Worm (Caenorhabditis elegans) whole organism, L4 larva: ENCODE data around the gene R10H10.4.

Experiments used
- F37D6.2 ChIP-seq: sonication (generic microtip); optimal IDR thresholded peaks from 2 replicates; lab custom pipeline; 2016; ENCODE audit warnings: mild to moderate bottlenecking, missing genetic modification characterization, missing compliant biosample characterization
- T20F7.1 ChIP-seq: fragments of 200-800 bp; sonication (Bioruptor generic); optimal IDR thresholded peaks from 2 replicates; lab custom pipeline; 2018; ENCODE audit warnings: mild to moderate bottlenecking, missing genetic modification characterization, missing compliant biosample characterization
- T26A8.4 ChIP-seq: fragments of 200-800 bp; sonication (Bioruptor generic); IDR thresholded peaks from 2 replicates; pipeline ENCODE4 v1.3.6; 2022; ENCODE audit warnings: missing genetic modification characterization, missing compliant biosample characterization
- Y105C5A.15 ChIP-seq: fragments of 200-800 bp; sonication (Bioruptor generic); IDR thresholded peaks from 2 replicates; pipeline ENCODE4 v1.3.6; 2022; ENCODE audit warnings: missing genetic modification characterization, missing compliant biosample characterization
- ZK337.2 ChIP-seq: fragments of 200-800 bp; sonication (Bioruptor generic); IDR thresholded peaks from 2 replicates; pipeline ENCODE4 v1.3.6; 2022; ENCODE audit warnings: missing genetic modification reagents, missing genetic modification characterization, missing compliant biosample characterization
- ceh-28 ChIP-seq: fragments of 150-350 bp; optimal IDR thresholded peaks from 2 replicates; lab custom pipeline; 2014; ENCODE audit warnings: missing biosample characterization, missing genetic modification reagents, missing genetic modification characterization
- ctbp-1 ChIP-seq: fragments of 200-800 bp; sonication (Bioruptor generic); IDR thresholded peaks from 2 replicates; pipeline ENCODE4 v1.3.6; 2022; ENCODE audit warnings: missing genetic modification reagents, missing genetic modification characterization, missing compliant biosample characterization
- daf-16 ChIP-seq, 3 experiments: sonication (generic microtip); optimal IDR thresholded peaks; 2 replicates each; lab custom pipeline; 2016 to 2017; ENCODE audit warnings: missing genetic modification characterization in 3 of 3, missing genetic modification reagents in 3 of 3, mild to moderate bottlenecking in 2 of 3, missing compliant biosample characterization in 2 of 3, missing biosample characterization in 1 of 3, moderate library complexity in 1 of 3
- dmd-6 ChIP-seq: fragments of 200-800 bp; sonication (Bioruptor generic); IDR thresholded peaks from 2 replicates; pipeline ENCODE4 v1.3.6; 2022; ENCODE audit warnings: missing genetic modification reagents, missing genetic modification characterization, missing compliant biosample characterization
- dmd-8 ChIP-seq: fragments of 200-800 bp; sonication (Bioruptor generic); IDR thresholded peaks from 2 replicates; pipeline ENCODE4 v1.3.6; 2022; ENCODE audit warnings: missing genetic modification characterization, missing compliant biosample characterization
- dpl-1 ChIP-seq: fragments of 150-350 bp; optimal IDR thresholded peaks from 2 replicates; lab custom pipeline; 2014; ENCODE audit warnings: missing biosample characterization, missing genetic modification reagents, missing genetic modification characterization
- duxl-1 ChIP-seq: sonication (generic microtip); optimal IDR thresholded peaks from 2 replicates; lab custom pipeline; 2016; ENCODE audit warnings: mild to moderate bottlenecking, missing genetic modification characterization, moderate library complexity, missing compliant biosample characterization; ENCODE audit not compliant: poor library complexity
- dve-1 ChIP-seq: sonication (generic microtip); optimal IDR thresholded peaks from 2 replicates; lab custom pipeline; 2017; ENCODE audit warnings: antibody characterized with exemption, mild to moderate bottlenecking, missing genetic modification characterization, missing compliant biosample characterization; ENCODE audit not compliant: insufficient read depth
- egl-27 ChIP-seq: sonication (generic microtip); optimal IDR thresholded peaks from 3 replicates; lab custom pipeline; 2017; ENCODE audit warnings: missing biosample characterization, missing genetic modification reagents, missing genetic modification characterization
- fkh-10 ChIP-seq: fragments of 150-350 bp; optimal IDR thresholded peaks from 2 replicates; lab custom pipeline; 2014; ENCODE audit warnings: missing biosample characterization, missing genetic modification reagents, missing genetic modification characterization
- hif-1 ChIP-seq, 2 experiments: sonication (generic microtip); optimal IDR thresholded peaks; 2 replicates each; lab custom pipeline; 2016 to 2017; ENCODE audit warnings: missing compliant biosample characterization in 2 of 2, missing genetic modification characterization in 2 of 2, missing genetic modification reagents in 2 of 2, missing genotype in 2 of 2, mild to moderate bottlenecking in 1 of 2
- hlh-11 ChIP-seq: fragments of 200-800 bp; sonication (Bioruptor generic); optimal IDR thresholded peaks from 2 replicates; lab custom pipeline; 2018; ENCODE audit warnings: mild to moderate bottlenecking, missing genetic modification characterization, missing compliant biosample characterization
- hlh-30 ChIP-seq: sonication (generic microtip); optimal IDR thresholded peaks from 2 replicates; lab custom pipeline; 2017; ENCODE audit warnings: antibody characterized with exemption, mild to moderate bottlenecking, missing genetic modification characterization, missing compliant biosample characterization; ENCODE audit not compliant: insufficient read depth
- hmg-1.1 ChIP-seq: fragments of 200-800 bp; sonication (Bioruptor generic); IDR thresholded peaks from 2 replicates; pipeline ENCODE4 v1.3.6; 2022; ENCODE audit warnings: missing genetic modification reagents, missing genetic modification characterization, missing compliant biosample characterization
- lin-29 ChIP-seq: fragments of 200-800 bp; sonication (Bioruptor generic); IDR thresholded peaks from 2 replicates; pipeline ENCODE4 v1.3.6; 2022; ENCODE audit warnings: missing genetic modification reagents, missing genetic modification characterization, missing compliant biosample characterization
- lin-38 ChIP-seq: fragments of 200-800 bp; sonication (Bioruptor generic); IDR thresholded peaks from 2 replicates; pipeline ENCODE4 v1.3.6; 2022; ENCODE audit warnings: missing genetic modification reagents, missing genetic modification characterization, missing compliant biosample characterization
- lsy-2 ChIP-seq, 2 experiments: fragments of 150-350 bp in 1 of 2; sonication (generic microtip) in 1 of 2; optimal IDR thresholded peaks; 2 replicates each; lab custom pipeline; 2014 to 2017; ENCODE audit warnings: missing biosample characterization in 2 of 2, missing genetic modification characterization in 2 of 2
- madf-5 ChIP-seq, 2 experiments: fragments of 200-800 bp; sonication (Bioruptor generic); IDR thresholded peaks; 2 replicates each; pipeline ENCODE4 v1.3.6; 2022; ENCODE audit warnings: missing compliant biosample characterization in 2 of 2, missing genetic modification characterization in 2 of 2
- madf-9 ChIP-seq: fragments of 200-800 bp; sonication (Bioruptor generic); conservative IDR thresholded peaks from 2 replicates; pipeline ENCODE4 v1.3.6; 2022; ENCODE audit warnings: missing genetic modification reagents, missing genetic modification characterization, missing compliant biosample characterization
- mdl-1 ChIP-seq, 2 experiments: fragments of 150-350 bp in 1 of 2; sonication (generic microtip) in 1 of 2; optimal IDR thresholded peaks; 2 replicates each; lab custom pipeline; 2014 to 2017; ENCODE audit warnings: missing biosample characterization in 2 of 2, missing genetic modification characterization in 2 of 2
- mep-1 ChIP-seq: fragments of 150-350 bp; sonication (generic microtip); optimal IDR thresholded peaks from 3 replicates; lab custom pipeline; 2014; ENCODE audit warnings: missing biosample characterization, missing genetic modification characterization
- mes-2 ChIP-seq: sonication (generic microtip); optimal IDR thresholded peaks from 2 replicates; lab custom pipeline; 2016; ENCODE audit warnings: missing genotype, mild to moderate bottlenecking, missing genetic modification characterization, missing compliant biosample characterization; ENCODE audit not compliant: poor library complexity, severe bottlenecking
- nhr-10 ChIP-seq: fragments of 150-350 bp; optimal IDR thresholded peaks from 2 replicates; lab custom pipeline; 2014; ENCODE audit warnings: missing biosample characterization, missing genetic modification characterization
- nhr-102 ChIP-seq: sonication (generic microtip); optimal IDR thresholded peaks from 2 replicates; lab custom pipeline; 2016; ENCODE audit warnings: mild to moderate bottlenecking, missing genetic modification characterization, moderate library complexity, missing compliant biosample characterization
- nhr-25 ChIP-seq: sonication (generic microtip); optimal IDR thresholded peaks from 2 replicates; lab custom pipeline; 2017; ENCODE audit warnings: missing genetic modification characterization, mild to moderate bottlenecking, missing compliant biosample characterization, antibody characterized with exemption, moderate library complexity, borderline replicate concordance; ENCODE audit not compliant: insufficient read depth
- nhr-28 ChIP-seq: fragments of 150-350 bp; optimal IDR thresholded peaks from 2 replicates; lab custom pipeline; 2014; ENCODE audit warnings: missing biosample characterization, missing genetic modification characterization
- nhr-48 ChIP-seq: sonication (generic microtip); optimal IDR thresholded peaks from 2 replicates; lab custom pipeline; 2016; ENCODE audit warnings: mild to moderate bottlenecking, missing genetic modification characterization, missing compliant biosample characterization
- nhr-6 ChIP-seq: fragments of 150-350 bp; optimal IDR thresholded peaks from 2 replicates; lab custom pipeline; 2014; ENCODE audit warnings: missing biosample characterization, missing genetic modification characterization
- nhr-76 ChIP-seq: fragments of 150-350 bp; optimal IDR thresholded peaks from 2 replicates; lab custom pipeline; 2014; ENCODE audit warnings: missing biosample characterization, missing genetic modification characterization
- nhr-77 ChIP-seq: fragments of 150-350 bp; optimal IDR thresholded peaks from 2 replicates; lab custom pipeline; 2014; ENCODE audit warnings: missing biosample characterization, missing genetic modification characterization
- pha-4 ChIP-seq, 2 experiments: fragments of 150-350 bp in 1 of 2; fragments of 200-800 bp in 1 of 2; sonication (Bioruptor generic) in 1 of 2; IDR thresholded peaks in 1 of 2; optimal IDR thresholded peaks in 1 of 2; 2 replicates each; pipeline versions ENCODE4 v1.3.6 to Lab custom; 2014 to 2022; ENCODE audit warnings: missing genetic modification characterization in 2 of 2, missing genetic modification reagents in 2 of 2, missing biosample characterization in 1 of 2, missing compliant biosample characterization in 1 of 2
- rbr-2 ChIP-seq: sonication (generic microtip); optimal IDR thresholded peaks from 2 replicates; lab custom pipeline; 2016; ENCODE audit warnings: missing genotype, missing genetic modification characterization, missing compliant biosample characterization
- set-16 ChIP-seq: fragments of 200-800 bp; sonication (Bioruptor generic); IDR thresholded peaks from 2 replicates; pipeline ENCODE4 v1.3.6; 2022; ENCODE audit warnings: missing genetic modification reagents, missing genetic modification characterization, missing compliant biosample characterization
- snpc-1.2 ChIP-seq: fragments of 200-800 bp; sonication (Bioruptor generic); IDR thresholded peaks from 2 replicates; pipeline ENCODE4 v1.3.6; 2022; ENCODE audit warnings: missing genetic modification reagents, missing genetic modification characterization, missing compliant biosample characterization
- spr-1 ChIP-seq: sonication (generic microtip); optimal IDR thresholded peaks from 2 replicates; lab custom pipeline; 2016; ENCODE audit warnings: mild to moderate bottlenecking, missing genetic modification characterization, missing compliant biosample characterization
- tra-1 ChIP-seq: fragments of 200-800 bp; sonication (Bioruptor generic); IDR thresholded peaks from 2 replicates; pipeline ENCODE4 v1.3.6; 2022; ENCODE audit warnings: missing genetic modification reagents, missing genetic modification characterization, missing compliant biosample characterization
- unc-130 ChIP-seq: sonication (generic microtip); optimal IDR thresholded peaks from 2 replicates; lab custom pipeline; 2016; ENCODE audit warnings: missing genetic modification reagents, missing genetic modification characterization, missing compliant biosample characterization
- zag-1 ChIP-seq: fragments of 150-350 bp; optimal IDR thresholded peaks from 2 replicates; lab custom pipeline; 2014; ENCODE audit warnings: missing biosample characterization, missing genetic modification characterization
- ztf-7 ChIP-seq: fragments of 150-350 bp; optimal IDR thresholded peaks from 2 replicates; lab custom pipeline; 2014; ENCODE audit warnings: missing biosample characterization, missing genetic modification characterization

Gene R10H10.4

DNA sequence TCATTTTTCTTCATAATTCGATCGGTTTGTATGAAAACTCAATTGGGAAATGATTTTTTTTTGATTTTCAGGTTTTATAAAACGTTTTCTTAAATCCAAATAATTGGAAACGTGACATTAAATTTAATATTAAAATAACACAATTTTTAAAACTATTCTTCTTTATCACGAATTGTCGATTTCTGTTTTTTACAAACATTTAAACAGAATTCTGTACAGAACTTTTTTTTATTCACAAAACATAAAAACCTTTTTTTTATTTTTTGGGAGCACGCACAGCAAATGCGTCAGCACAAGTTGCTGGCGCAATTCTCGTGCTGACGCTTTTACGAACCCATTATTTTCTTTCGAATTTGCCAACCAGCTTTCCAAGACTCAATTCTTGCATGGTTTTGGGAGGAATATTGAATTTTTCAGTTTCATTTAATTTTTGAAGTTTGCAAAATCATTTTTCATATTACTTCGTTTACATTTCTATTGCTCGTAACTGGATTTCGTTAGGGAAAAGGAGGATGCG is 20.9 kb downstream of the R10H10.4 start, which contains the start of gene mpz-5:
TSS of gene mpz-5 (minus strand) at position 51 of the 517 bp plus-strand sequence.
- peak in 1 of 2 experiments; percentile 22 for TF ChIP-seq mdl-1 (tag; optimal IDR thresholded peaks at IDR 0.05; lab: Kevin White, UChicago)
- TF ChIP-seq nhr-48 (tag; lab: Kevin White, UChicago), result peak; percentile 7
- TF ChIP-seq unc-130 (GFP tag; lab: Kevin White, UChicago), result peak; percentile 21
- TF ChIP-seq ztf-7 (tag; lab: Kevin White, UChicago), result peak; percentile 54
- peak; percentile 30 for TF ChIP-seq fkh-10 (GFP tag; lab: Kevin White, UChicago)
- 0 out of 2 replicates have a peak, but pooled peaks have one; percentile 9 for TF ChIP-seq ctbp-1
- TF ChIP-seq hlh-30 (tag; lab: Kevin White, UChicago), result peak; percentile 59
- TF ChIP-seq madf-9 (GFP tag; lab: Robert Waterston, UW), result 0 out of 2 replicates have a peak, but pooled peaks have one; percentile 8
- TF ChIP-seq dmd-8 (GFP tag; lab: Robert Waterston, UW), result no peak
- no peak for TF ChIP-seq madf-5 (GFP tag; IDR thresholded peaks at IDR 0.05; lab: Robert Waterston, UW)
- no peak for TF ChIP-seq pha-4 (GFP tag; IDR thresholded peaks at IDR 0.05; lab: Robert Waterston, UW)
- TF ChIP-seq pha-4 (tag; optimal IDR thresholded peaks at IDR 0.05; lab: Kevin White, UChicago), result peak; percentile 53
- TF ChIP-seq dmd-6, result peak; percentile 59
- TF ChIP-seq nhr-76 (tag; lab: Kevin White, UChicago), result no peak
- 0 out of 2 replicates have a peak, but pooled peaks have one; percentile 26 for TF ChIP-seq lin-29 (GFP tag; lab: Robert Waterston, UW)
- TF ChIP-seq tra-1, result no peak
- TF ChIP-seq daf-16 (GFP tag; optimal IDR thresholded peaks at IDR 0.05; lab: Kevin White, UChicago), result peak in 1 of 2 experiments; percentile 19
- TF ChIP-seq daf-16 (tag; optimal IDR thresholded peaks at IDR 0.05; lab: Kevin White, UChicago), result peak; percentile 36
- TF ChIP-seq hif-1 (tag; optimal IDR thresholded peaks at IDR 0.05; lab: Kevin White, UChicago), result peak in 1 of 2 experiments; percentile 37
- peak; percentile 41 for TF ChIP-seq nhr-102 (tag; lab: Kevin White, UChicago)
- TF ChIP-seq F37D6.2, result peak; percentile 30
- no peak for TF ChIP-seq Y105C5A.15 (GFP tag; lab: Robert Waterston, UW)
- peak; percentile 69 for TF ChIP-seq mes-2 (tag; lab: Kevin White, UChicago)
- TF ChIP-seq spr-1 (tag; lab: Kevin White, UChicago), result peak; percentile 30
- TF ChIP-seq lin-38 (GFP tag; lab: Robert Waterston, UW), result peak; percentile 74
- peak; percentile 71 for TF ChIP-seq dpl-1 (GFP tag; lab: Kevin White, UChicago)
- TF ChIP-seq T20F7.1 (GFP tag; lab: Kevin White, UChicago), result peak; percentile 53
- TF ChIP-seq egl-27 (tag; lab: Kevin White, UChicago), result no peak
- TF ChIP-seq nhr-25 (tag; lab: Kevin White, UChicago), result peak; percentile 16
- no peak for TF ChIP-seq zag-1 (tag; lab: Kevin White, UChicago)
- no peak for TF ChIP-seq set-16
- peak; percentile 51 for TF ChIP-seq nhr-77
- TF ChIP-seq duxl-1, result peak; percentile 16
- TF ChIP-seq nhr-6 (tag; lab: Kevin White, UChicago), result peak; percentile 17
- TF ChIP-seq dve-1 (tag; lab: Kevin White, UChicago), result peak; percentile 81
- 0 out of 2 replicates have a peak, but pooled peaks have one; percentile 55 for TF ChIP-seq snpc-1.2 (GFP tag; lab: Robert Waterston, UW)
- TF ChIP-seq ceh-28, result no peak
- peak; percentile 61; the same call in 1 of the 2 replicates for TF ChIP-seq hmg-1.1
- TF ChIP-seq lsy-2 (tag; optimal IDR thresholded peaks at IDR 0.05; lab: Kevin White, UChicago), result peak in 1 of 2 experiments; percentile 89
- peak; percentile 44 for TF ChIP-seq nhr-28 (tag; lab: Kevin White, UChicago)
- TF ChIP-seq rbr-2 (tag; lab: Kevin White, UChicago), result peak; percentile 75
- peak; percentile 55 for TF ChIP-seq hlh-11
- TF ChIP-seq mep-1 (tag; lab: Kevin White, UChicago), result peak; percentile 67
- peak; percentile 40; the same call in 1 of the 2 replicates for TF ChIP-seq T26A8.4 (GFP tag; lab: Robert Waterston, UW)
- no peak for TF ChIP-seq nhr-10 (tag; lab: Kevin White, UChicago)
- no peak for TF ChIP-seq ZK337.2 (GFP tag; lab: Robert Waterston, UW)
